Worm (Caenorhabditis elegans) whole organism, L4/young adult: ENCODE measurements around the gene lec-3.

Experiments used
- dao-5 ChIP-seq: sonication (generic microtip); optimal IDR thresholded peaks from 2 replicates; lab custom pipeline; 2016; ENCODE audit warnings: missing genotype, missing genetic modification characterization, moderate library complexity, missing compliant biosample characterization
- him-1 ChIP-seq: sonication (generic microtip); optimal IDR thresholded peaks from 2 replicates; lab custom pipeline; 2016; ENCODE audit warnings: missing genotype, missing genetic modification reagents, missing genetic modification characterization, missing compliant biosample characterization

DNA sequence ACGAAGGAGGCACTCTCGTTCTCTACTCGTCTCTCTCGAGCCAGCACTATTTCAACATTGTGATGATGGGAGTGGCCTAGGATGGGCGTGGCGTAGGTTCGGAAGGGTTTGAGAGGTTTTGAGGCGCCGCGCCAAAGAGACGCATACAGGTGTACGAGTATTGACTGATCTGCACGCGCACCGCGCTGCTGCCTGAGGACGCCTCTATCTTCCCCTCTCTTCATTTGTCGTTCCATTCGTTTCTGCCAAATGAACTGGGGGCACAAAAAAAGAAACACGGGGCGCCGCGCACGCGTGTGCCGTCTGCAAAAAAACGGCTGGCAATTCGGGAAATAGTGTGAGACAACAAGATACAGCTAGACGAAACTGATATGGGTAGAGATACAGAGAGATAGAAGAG, 25.1 kb downstream of the lec-3 start, which contains the start of gene lec-2:
- no peak for TF ChIP-seq dao-5 (tag; lab: Kevin White, UChicago)
- TF ChIP-seq him-1 (tag; lab: Kevin White, UChicago): no peak
